Worm (Caenorhabditis elegans): ENCODE measurements around the gene C38C3.4.

Gene C38C3.4

ce11 chrV:1471078-1471969 lies 10.5 kb upstream of the C38C3.4 start (continued):
- TF ChIP-seq snpc-3.4 (tag; optimal IDR thresholded peaks at IDR 0.05): peak; percentile 6
- no peak for TF ChIP-seq F10E7.11 (tag; optimal IDR thresholded peaks at IDR 0.05)
- no peak for TF ChIP-seq aptf-2 (GFP tag; conservative IDR thresholded peaks at IDR 0.05)
- no peak for TF ChIP-seq K12H6.12 (tag; optimal IDR thresholded peaks at IDR 0.05)
- peak; percentile 64 for TF ChIP-seq dpl-1 (GFP tag; optimal IDR thresholded peaks at IDR 0.05)
- TF ChIP-seq madf-8 (GFP tag; conservative IDR thresholded peaks at IDR 0.05): peak; percentile 70
- peak; percentile 76 for TF ChIP-seq ceh-91 (GFP tag; IDR thresholded peaks at IDR 0.05)
- TF ChIP-seq B0336.3 (GFP tag; IDR thresholded peaks at IDR 0.05): no peak; the same call in 1 of the 2 replicates
- no peak for TF ChIP-seq dpff-1 (tag; optimal IDR thresholded peaks at IDR 0.05)
- no peak for TF ChIP-seq aptf-3 (GFP tag; IDR thresholded peaks at IDR 0.05)
- peak; percentile 93 for TF ChIP-seq mcd-1 (GFP tag; IDR thresholded peaks at IDR 0.05)
- TF ChIP-seq ztf-25 (GFP tag; IDR thresholded peaks at IDR 0.05): no peak
- no peak; the same call in 1 of the 2 replicates for TF ChIP-seq K11D2.4 (GFP tag; IDR thresholded peaks at IDR 0.05)
- TF ChIP-seq rcor-1 (GFP tag; IDR thresholded peaks at IDR 0.05): peak; percentile 34; the same call in 1 of the 2 replicates
- TF ChIP-seq mxl-1 (tag; optimal IDR thresholded peaks at IDR 0.05): no peak
- no peak for TF ChIP-seq ztf-18 (tag; optimal IDR thresholded peaks at IDR 0.05)
- TF ChIP-seq F39B2.1 (GFP tag; IDR thresholded peaks at IDR 0.05): no peak
- no peak for TF ChIP-seq F57A8.1 (GFP tag; optimal IDR thresholded peaks at IDR 0.05)
- no peak for TF ChIP-seq rec-8 (tag; optimal IDR thresholded peaks at IDR 0.05)
- peak; percentile 37; the same call in 1 of the 2 replicates for TF ChIP-seq pbrm-1 (GFP tag; IDR thresholded peaks at IDR 0.05)
- no peak for TF ChIP-seq B0261.1 (tag; optimal IDR thresholded peaks at IDR 0.05)
- no peak for TF ChIP-seq rpc-1 (optimal IDR thresholded peaks at IDR 0.05)
- no peak for TF ChIP-seq rpc-1 (tag; optimal IDR thresholded peaks at IDR 0.05)
- no peak for TF ChIP-seq cebp-2 (GFP tag; IDR thresholded peaks at IDR 0.05)
- no peak for TF ChIP-seq nfya-1 (tag; optimal IDR thresholded peaks at IDR 0.05; ENCODE audit: borderline replicate concordance, insufficient read depth)
- peak in 1 of 2 experiments; percentile 19 for TF ChIP-seq let-607 (tag; optimal IDR thresholded peaks at IDR 0.05)
- no peak for TF ChIP-seq Y53G8AR.9 (GFP tag; conservative IDR thresholded peaks at IDR 0.05)
- TF ChIP-seq cebp-1 (GFP tag; IDR thresholded peaks at IDR 0.05): peak; percentile 27; the same call in 1 of the 2 replicates
- peak; percentile 92 for TF ChIP-seq cebp-1 (tag; optimal IDR thresholded peaks at IDR 0.05)
- TF ChIP-seq ztf-28 (GFP tag; IDR thresholded peaks at IDR 0.05): no peak
- peak; percentile 38 for TF ChIP-seq snpc-4 (GFP tag; optimal IDR thresholded peaks at IDR 0.05)
- peak in 2 of 4 experiments; percentile 31 to 52 for TF ChIP-seq snpc-4 (tag; optimal IDR thresholded peaks at IDR 0.05)
- TF ChIP-seq fkh-3 (tag; optimal IDR thresholded peaks at IDR 0.05): no peak
- TF ChIP-seq C06A6.2 (GFP tag; conservative IDR thresholded peaks at IDR 0.05): no peak
- TF ChIP-seq ztf-26 (tag; optimal IDR thresholded peaks at IDR 0.05): no peak
- no peak for TF ChIP-seq nhr-90 (tag; optimal IDR thresholded peaks at IDR 0.05)
- TF ChIP-seq Y53F4B.3 (GFP tag; IDR thresholded peaks at IDR 0.05): no peak
- TF ChIP-seq hrde-1 (tag; optimal IDR thresholded peaks at IDR 0.05; ENCODE audit: borderline replicate concordance): no peak
- peak; percentile 43 for TF ChIP-seq ZK185.1 (tag; optimal IDR thresholded peaks at IDR 0.05; ENCODE audit: poor library complexity, severe bottlenecking)
- no peak for TF ChIP-seq ceh-40 (GFP tag; IDR thresholded peaks at IDR 0.05)
- TF ChIP-seq tbp1 (GFP tag; optimal IDR thresholded peaks at IDR 0.05): peak; percentile 49
- TF ChIP-seq sea-2 (GFP tag; IDR thresholded peaks at IDR 0.05): no peak
- TF ChIP-seq F49E8.2 (tag; optimal IDR thresholded peaks at IDR 0.05; ENCODE audit: insufficient read depth): no peak
- TF ChIP-seq bed-1 (GFP tag; IDR thresholded peaks at IDR 0.05): no peak
- no peak for TF ChIP-seq C17E4.6 (GFP tag; IDR thresholded peaks at IDR 0.05)
- TF ChIP-seq snpc-1.3 (tag; optimal IDR thresholded peaks at IDR 0.05; ENCODE audit: insufficient read depth): peak; percentile 38

Measured in whole organism, young adult.